Fruit fly (Drosophila melanogaster): Measurements from ENCODE around the gene CG15561.
A peak's percentile ranks its signal among the peaks of the same experiment; 100 is the strongest.

CG15561 gene

dm6 chr3R:31247281-31247995 is 31.7 kb upstream of the CG15561 start (continued):
- TF ChIP-seq CG12219 (GFP tag; optimal IDR thresholded peaks at IDR 0.05), result peak; percentile 70
- TF ChIP-seq dan (GFP tag; IDR thresholded peaks at IDR 0.05), result no peak
- TF ChIP-seq Atf-2 (GFP tag; optimal IDR thresholded peaks at IDR 0.05), result peak; percentile 14
- TF ChIP-seq Hr51 (GFP tag; optimal IDR thresholded peaks at IDR 0.05), result peak; percentile 2 to 85
- peak; percentile 17 for TF ChIP-seq tx (GFP tag; optimal IDR thresholded peaks at IDR 0.05)
- peak; percentile 57 for TF ChIP-seq CG1602 (GFP tag; optimal IDR thresholded peaks at IDR 0.05)
- no peak for TF ChIP-seq CG42726 (GFP tag; IDR thresholded peaks at IDR 0.05; ENCODE audit: partially characterized antibody)
- peak; percentile 44 for TF ChIP-seq CG13123 (GFP tag; optimal IDR thresholded peaks at IDR 0.05)
- no peak for TF ChIP-seq sc (optimal IDR thresholded peaks at IDR 0.05)
- TF ChIP-seq sc (GFP tag; optimal IDR thresholded peaks at IDR 0.05), result peak; percentile 47
- TF ChIP-seq Rx (GFP tag; IDR thresholded peaks at IDR 0.05), result peak; percentile 81
- TF ChIP-seq Nf-YC (tag; optimal IDR thresholded peaks at IDR 0.05), result peak; percentile 57
- TF ChIP-seq Poxn (GFP tag; IDR thresholded peaks at IDR 0.05), result no peak
- peak; percentile 54 for TF ChIP-seq jumu (GFP tag; optimal IDR thresholded peaks at IDR 0.05)
- peak; percentile 51; the same call in 2 of the 4 replicates for TF ChIP-seq Gug (GFP tag; IDR thresholded peaks at IDR 0.05)
- no peak for TF ChIP-seq CG10565 (GFP tag; optimal IDR thresholded peaks at IDR 0.05)
- TF ChIP-seq pzg (GFP tag; optimal IDR thresholded peaks at IDR 0.05), result no peak
- TF ChIP-seq h (optimal IDR thresholded peaks at IDR 0.05), result no peak
- TF ChIP-seq Abd-B (GFP tag; optimal IDR thresholded peaks at IDR 0.05), result peak; percentile 76
- no peak for TF ChIP-seq yki (optimal IDR thresholded peaks at IDR 0.05)
- no peak for TF ChIP-seq CG12769 (tag; optimal IDR thresholded peaks at IDR 0.05)
- peak; percentile 76 for TF ChIP-seq CG5245 (GFP tag; optimal IDR thresholded peaks at IDR 0.05)
- no peak for TF ChIP-seq CG33557 (GFP tag; optimal IDR thresholded peaks at IDR 0.05)
- no peak for TF ChIP-seq Fer2 (tag; optimal IDR thresholded peaks at IDR 0.05)
- TF ChIP-seq grau (tag; optimal IDR thresholded peaks at IDR 0.05), result peak; percentile 74
- TF ChIP-seq Sin3A (optimal IDR thresholded peaks at IDR 0.05), result no peak
- TF ChIP-seq Tbp (GFP tag; optimal IDR thresholded peaks at IDR 0.05), result no peak
- no peak for TF ChIP-seq CG15011 (GFP tag; optimal IDR thresholded peaks at IDR 0.05)
- no peak for TF ChIP-seq CG2120 (GFP tag; optimal IDR thresholded peaks at IDR 0.05)
- peak; percentile 85 for TF ChIP-seq CG13424 (tag; optimal IDR thresholded peaks at IDR 0.05)
- no peak for TF ChIP-seq CG10321 (GFP tag; IDR thresholded peaks at IDR 0.05)
- TF ChIP-seq CG3847 (GFP tag; IDR thresholded peaks at IDR 0.05), result peak; percentile 58
- TF ChIP-seq CG15601 (tag; optimal IDR thresholded peaks at IDR 0.05), result peak; percentile 76
- TF ChIP-seq ab (GFP tag; optimal IDR thresholded peaks at IDR 0.05), result peak; percentile 1
- TF ChIP-seq sug (tag; optimal IDR thresholded peaks at IDR 0.05), result peak; percentile 54
- TF ChIP-seq toy (GFP tag; IDR thresholded peaks at IDR 0.05), result no peak
- peak in 1 of 2 experiments; percentile 92 for TF ChIP-seq eve (GFP tag; optimal IDR thresholded peaks at IDR 0.05)
- no peak for TF ChIP-seq Kr (GFP tag; optimal IDR thresholded peaks at IDR 0.05)
- peak; percentile 40 for TF ChIP-seq CG31365 (tag; optimal IDR thresholded peaks at IDR 0.05)
- peak; percentile 62 for TF ChIP-seq Meics (GFP tag; optimal IDR thresholded peaks at IDR 0.05)
- TF ChIP-seq Sox100B (GFP tag; optimal IDR thresholded peaks at IDR 0.05), result peak; percentile 73
- no peak for TF ChIP-seq Ravus (GFP tag; IDR thresholded peaks at IDR 0.05)
- peak; percentile 84 for TF ChIP-seq Ptx1 (GFP tag; IDR thresholded peaks at IDR 0.05)
- peak; percentile 55 for TF ChIP-seq CG2875 (GFP tag; optimal IDR thresholded peaks at IDR 0.05)
- peak; percentile 43 for TF ChIP-seq wek (GFP tag; optimal IDR thresholded peaks at IDR 0.05)
- TF ChIP-seq wor (GFP tag; IDR thresholded peaks at IDR 0.05), result peak; percentile 68
- TF ChIP-seq slou (GFP tag; optimal IDR thresholded peaks at IDR 0.05), result no peak
- peak; percentile 69 for TF ChIP-seq seq (GFP tag; IDR thresholded peaks at IDR 0.05)
- peak; percentile 79 for TF ChIP-seq CG17361 (GFP tag; IDR thresholded peaks at IDR 0.05)
- TF ChIP-seq psq (GFP tag; optimal IDR thresholded peaks at IDR 0.05), result peak; percentile 32
- peak; percentile 64 for TF ChIP-seq CG5180 (GFP tag; optimal IDR thresholded peaks at IDR 0.05)
